Worm (Caenorhabditis elegans) whole organism, early embryonic: ENCODE measurements around the gene F54D12.10.

Source experiments
- B0310.2 ChIP-seq: sonication (generic microtip); optimal IDR thresholded peaks from 2 replicates; lab custom pipeline; 2016; ENCODE audit warnings: mild to moderate bottlenecking, missing genetic modification characterization, missing compliant biosample characterization
- F13C5.2 ChIP-seq: sonication (generic microtip); optimal IDR thresholded peaks from 2 replicates; lab custom pipeline; 2017; ENCODE audit warnings: mild to moderate bottlenecking, missing genetic modification characterization, inconsistent platforms, missing compliant biosample characterization
- aly-1 ChIP-seq: sonication (generic microtip); optimal IDR thresholded peaks from 2 replicates; lab custom pipeline; 2016; ENCODE audit warnings: missing genetic modification characterization, missing compliant biosample characterization
- ama-1 ChIP-seq: fragments of 150-350 bp; optimal IDR thresholded peaks from 2 replicates; lab custom pipeline; 2014
- ceh-13 ChIP-seq: fragments of 200-800 bp; sonication (Bioruptor generic); optimal IDR thresholded peaks from 2 replicates; lab custom pipeline; 2018; ENCODE audit warnings: mild to moderate bottlenecking, missing genetic modification characterization, missing compliant biosample characterization
- ceh-36 ChIP-seq: sonication (generic microtip); optimal IDR thresholded peaks from 2 replicates; lab custom pipeline; 2016; ENCODE audit warnings: missing genetic modification characterization, inconsistent platforms, missing compliant biosample characterization
- ets-7 ChIP-seq: sonication (generic microtip); optimal IDR thresholded peaks from 2 replicates; lab custom pipeline; 2016; ENCODE audit warnings: missing genotype, missing genetic modification characterization, missing compliant biosample characterization
- flt-1 ChIP-seq: fragments of 200-800 bp; sonication (Bioruptor generic); IDR thresholded peaks from 2 replicates; pipeline ENCODE4 v1.3.6; 2022; ENCODE audit warnings: missing genetic modification characterization, missing compliant biosample characterization
- hmbx-1 ChIP-seq: sonication (generic microtip); optimal IDR thresholded peaks from 2 replicates; lab custom pipeline; 2016; ENCODE audit warnings: mild to moderate bottlenecking, missing genetic modification characterization, missing compliant biosample characterization
- hmg-4 ChIP-seq: fragments of 200-800 bp; sonication (Bioruptor generic); optimal IDR thresholded peaks from 2 replicates; lab custom pipeline; 2018; ENCODE audit warnings: mild to moderate bottlenecking, missing genetic modification characterization, missing compliant biosample characterization
- hnd-1 ChIP-seq: sonication (generic microtip); optimal IDR thresholded peaks from 2 replicates; lab custom pipeline; 2016; ENCODE audit warnings: missing genetic modification characterization, missing compliant biosample characterization
- pes-1 ChIP-seq: fragments of 200-800 bp; sonication (Bioruptor generic); IDR thresholded peaks from 2 replicates; pipeline ENCODE4 v1.3.6; 2022; ENCODE audit warnings: missing genetic modification reagents, missing genetic modification characterization, missing compliant biosample characterization
- scrt-1 ChIP-seq: fragments of 200-800 bp; sonication (Bioruptor generic); IDR thresholded peaks from 2 replicates; pipeline ENCODE4 v1.3.6; 2022; ENCODE audit warnings: missing genetic modification characterization, missing compliant biosample characterization
- sea-1 ChIP-seq: fragments of 200-800 bp; sonication (Bioruptor generic); conservative IDR thresholded peaks from 2 replicates; pipeline ENCODE4 v1.3.6; 2022; ENCODE audit warnings: missing genetic modification characterization, missing compliant biosample characterization
- tbx-11 ChIP-seq: fragments of 200-800 bp; sonication (Bioruptor generic); IDR thresholded peaks from 2 replicates; pipeline ENCODE4 v1.3.6; 2022; ENCODE audit warnings: missing genetic modification characterization, missing compliant biosample characterization
- tbx-37 ChIP-seq: fragments of 200-800 bp; sonication (Bioruptor generic); conservative IDR thresholded peaks from 2 replicates; pipeline ENCODE4 v1.3.6; 2022; ENCODE audit warnings: missing genetic modification reagents, missing genetic modification characterization, missing compliant biosample characterization
- tra-4 ChIP-seq: sonication (generic microtip); optimal IDR thresholded peaks from 2 replicates; lab custom pipeline; 2017; ENCODE audit warnings: missing genetic modification characterization, missing compliant biosample characterization

The F54D12.10 gene

ce11 chrII:1378259-1378658 lies at the start of gene F54D12.10:
Gene F54D12.10, minus strand, starts transcription at chrII:1378359.
- TF ChIP-seq hnd-1 (tag; lab: Kevin White, UChicago) (no peak), flt-1 (GFP tag; lab: Robert Waterston, UW) (no peak), ceh-36 (no peak), scrt-1 (GFP tag; lab: Robert Waterston, UW) (no peak), tra-4 (tag; lab: Kevin White, UChicago) (no peak), aly-1 (tag; lab: Kevin White, UChicago) (no peak), F13C5.2 (tag; lab: Kevin White, UChicago) (no peak), B0310.2 (tag; lab: Kevin White, UChicago) (no peak)

- no peak for TF ChIP-seq ceh-36
- no peak for TF ChIP-seq scrt-1 (GFP tag; lab: Robert Waterston, UW)
- no peak for TF ChIP-seq ets-7
- TF ChIP-seq ama-1 (lab: Kevin White, UChicago), result no peak
- no peak for TF ChIP-seq tbx-37 (GFP tag; lab: Robert Waterston, UW)
- no peak for TF ChIP-seq flt-1 (GFP tag; lab: Robert Waterston, UW)
- no peak for TF ChIP-seq hnd-1 (tag; lab: Kevin White, UChicago)
- no peak for TF ChIP-seq hmg-4 (GFP tag; lab: Kevin White, UChicago)
- no peak for TF ChIP-seq F13C5.2 (tag; lab: Kevin White, UChicago)
- TF ChIP-seq hmbx-1, result no peak
- no peak for TF ChIP-seq tra-4 (tag; lab: Kevin White, UChicago)
- no peak for TF ChIP-seq pes-1 (GFP tag; lab: Robert Waterston, UW)
- no peak for TF ChIP-seq B0310.2 (tag; lab: Kevin White, UChicago)
- TF ChIP-seq tbx-11 (GFP tag; lab: Robert Waterston, UW), result no peak
- TF ChIP-seq aly-1 (tag; lab: Kevin White, UChicago), result no peak
- no peak for TF ChIP-seq ceh-13
Measured at ce11 chrII:1423660-1424059, 45.5 kb upstream of the F54D12.10 start, which contains the start of gene Y51H7C.10. Gene Y51H7C.10, minus strand, starts transcription at chrII:1423760.

ce11 chrII:1420806-1421463 lies 42.8 kb upstream of the F54D12.10 start:
- TF ChIP-seq hmg-4 (GFP tag; lab: Kevin White, UChicago) (no peak), pes-1 (GFP tag; lab: Robert Waterston, UW) (no peak), B0310.2 (tag; lab: Kevin White, UChicago) (no peak), flt-1 (GFP tag; lab: Robert Waterston, UW) (no peak), hnd-1 (tag; lab: Kevin White, UChicago) (no peak), scrt-1 (GFP tag; lab: Robert Waterston, UW) (no peak), ets-7 (no peak), tbx-11 (GFP tag; lab: Robert Waterston, UW) (no peak), F13C5.2 (tag; lab: Kevin White, UChicago) (no peak), ama-1 (lab: Kevin White, UChicago) (no peak), ceh-13 (no peak), aly-1 (tag; lab: Kevin White, UChicago) (no peak), hmbx-1 (no peak), sea-1 (GFP tag; lab: Robert Waterston, UW) (no peak), tra-4 (tag; lab: Kevin White, UChicago) (no peak), tbx-37 (GFP tag; lab: Robert Waterston, UW) (no peak), ceh-36 (no peak)

ce11 chrII:1419994-1420393 lies 41.8 kb upstream of the F54D12.10 start:
- no peak for TF ChIP-seq sea-1 (GFP tag; lab: Robert Waterston, UW)
- TF ChIP-seq aly-1 (tag; lab: Kevin White, UChicago), result no peak
- TF ChIP-seq ets-7, result no peak
- TF ChIP-seq tra-4 (tag; lab: Kevin White, UChicago), result no peak
- no peak for TF ChIP-seq tbx-11 (GFP tag; lab: Robert Waterston, UW)
- no peak for TF ChIP-seq pes-1 (GFP tag; lab: Robert Waterston, UW)
- no peak for TF ChIP-seq flt-1 (GFP tag; lab: Robert Waterston, UW)
- TF ChIP-seq ceh-13, result no peak
- no peak for TF ChIP-seq B0310.2 (tag; lab: Kevin White, UChicago)

ce11 chrII:1412359-1412907 lies 34.3 kb upstream of the F54D12.10 start, which contains the start of gene alkb-1:
Gene alkb-1, plus strand, starts transcription at chrII:1412409.
- TF ChIP-seq hmbx-1, result no peak
- TF ChIP-seq ama-1 (lab: Kevin White, UChicago), result no peak
- no peak for TF ChIP-seq ets-7
- no peak for TF ChIP-seq tbx-37 (GFP tag; lab: Robert Waterston, UW)
- no peak for TF ChIP-seq ceh-36

ce11 chrII:1411372-1411771 lies 33.2 kb upstream of the F54D12.10 start, which contains the start of gene Y51H7C.9:
Gene Y51H7C.9, minus strand, starts transcription at chrII:1411472.
- TF ChIP-seq ceh-36 (no peak), scrt-1 (GFP tag; lab: Robert Waterston, UW) (no peak), B0310.2 (tag; lab: Kevin White, UChicago) (no peak), tbx-11 (GFP tag; lab: Robert Waterston, UW) (no peak), tbx-37 (GFP tag; lab: Robert Waterston, UW) (no peak), tra-4 (tag; lab: Kevin White, UChicago) (no peak), hmg-4 (GFP tag; lab: Kevin White, UChicago) (no peak), ceh-13 (no peak), hmbx-1 (no peak), sea-1 (GFP tag; lab: Robert Waterston, UW) (no peak)

- no peak for TF ChIP-seq tra-4 (tag; lab: Kevin White, UChicago)
- TF ChIP-seq ama-1 (lab: Kevin White, UChicago), result no peak
- TF ChIP-seq scrt-1 (GFP tag; lab: Robert Waterston, UW), result no peak
- TF ChIP-seq flt-1 (GFP tag; lab: Robert Waterston, UW), result no peak
- no peak for TF ChIP-seq B0310.2 (tag; lab: Kevin White, UChicago)
- no peak for TF ChIP-seq tbx-11 (GFP tag; lab: Robert Waterston, UW)
- TF ChIP-seq pes-1 (GFP tag; lab: Robert Waterston, UW), result no peak
- no peak for TF ChIP-seq ceh-36
- no peak for TF ChIP-seq ets-7
- TF ChIP-seq hmbx-1, result no peak
- no peak for TF ChIP-seq hnd-1 (tag; lab: Kevin White, UChicago)
- no peak for TF ChIP-seq tbx-37 (GFP tag; lab: Robert Waterston, UW)
- TF ChIP-seq sea-1 (GFP tag; lab: Robert Waterston, UW), result no peak
- no peak for TF ChIP-seq F13C5.2 (tag; lab: Kevin White, UChicago)
- TF ChIP-seq ceh-13, result no peak
- no peak for TF ChIP-seq aly-1 (tag; lab: Kevin White, UChicago)
- TF ChIP-seq hmg-4 (GFP tag; lab: Kevin White, UChicago), result no peak
Measured at ce11 chrII:1403056-1403455, 24.9 kb upstream of the F54D12.10 start, which contains the start of the genes Y51H7C.41 and cogc-4. Gene Y51H7C.41, plus strand, starts transcription at chrII:1403321. Gene cogc-4, plus strand, starts transcription at chrII:1403441.
